Worm (Caenorhabditis elegans) whole organism, late embryonic: ENCODE data around the gene nspg-5.

Source experiments
- C08G9.2 ChIP-seq: sonication (generic microtip); optimal IDR thresholded peaks from 2 replicates; lab custom pipeline; 2016; ENCODE audit warnings: mild to moderate bottlenecking, missing genetic modification characterization, moderate library complexity, missing compliant biosample characterization
- F13H6.1 ChIP-seq: sonication (generic microtip); optimal IDR thresholded peaks from 2 replicates; lab custom pipeline; 2016; ENCODE audit warnings: missing genetic modification characterization, missing compliant biosample characterization
- K02D7.2 ChIP-seq: sonication (generic microtip); optimal IDR thresholded peaks from 2 replicates; lab custom pipeline; 2017; ENCODE audit warnings: mild to moderate bottlenecking, missing genetic modification characterization, missing compliant biosample characterization
- ahr-1 ChIP-seq: sonication (generic microtip); optimal IDR thresholded peaks from 2 replicates; lab custom pipeline; 2016; ENCODE audit warnings: missing genetic modification characterization, missing compliant biosample characterization
- ceh-18 ChIP-seq: sonication (generic microtip); optimal IDR thresholded peaks from 2 replicates; lab custom pipeline; 2016; ENCODE audit warnings: missing genetic modification characterization, missing compliant biosample characterization
- ceh-22 ChIP-seq: sonication (generic microtip); optimal IDR thresholded peaks from 2 replicates; lab custom pipeline; 2017; ENCODE audit warnings: missing biosample characterization, missing genetic modification characterization
- ceh-24 ChIP-seq: sonication (generic microtip); optimal IDR thresholded peaks from 2 replicates; lab custom pipeline; 2016; ENCODE audit warnings: mild to moderate bottlenecking, missing genetic modification characterization, missing compliant biosample characterization
- ceh-31 ChIP-seq: sonication (generic microtip); optimal IDR thresholded peaks from 2 replicates; lab custom pipeline; 2016; ENCODE audit warnings: missing genetic modification characterization, missing compliant biosample characterization
- ceh-34 ChIP-seq: sonication (generic microtip); optimal IDR thresholded peaks from 2 replicates; lab custom pipeline; 2016; ENCODE audit warnings: mild to moderate bottlenecking, missing genetic modification characterization, missing compliant biosample characterization
- ceh-45 ChIP-seq: fragments of 200-800 bp; sonication (Bioruptor generic); IDR thresholded peaks from 2 replicates; pipeline ENCODE4 v1.3.6; 2022; ENCODE audit warnings: missing genetic modification reagents, missing genetic modification characterization, missing compliant biosample characterization
- ceh-48 ChIP-seq: sonication (generic microtip); optimal IDR thresholded peaks from 2 replicates; lab custom pipeline; 2016; ENCODE audit warnings: missing genetic modification characterization, inconsistent platforms, missing compliant biosample characterization
- ceh-6 ChIP-seq: fragments of 200-800 bp; sonication (Bioruptor generic); optimal IDR thresholded peaks from 2 replicates; lab custom pipeline; 2018; ENCODE audit warnings: mild to moderate bottlenecking, missing genetic modification characterization, missing compliant biosample characterization
- ceh-9 ChIP-seq: sonication (generic microtip); optimal IDR thresholded peaks from 2 replicates; lab custom pipeline; 2016; ENCODE audit warnings: mild to moderate bottlenecking, missing genetic modification characterization, inconsistent platforms, missing compliant biosample characterization
- dmd-4 ChIP-seq: sonication (generic microtip); optimal IDR thresholded peaks from 2 replicates; lab custom pipeline; 2016; ENCODE audit warnings: borderline replicate concordance, missing genetic modification characterization, missing compliant biosample characterization
- elt-2 ChIP-seq: sonication (generic microtip); optimal IDR thresholded peaks from 2 replicates; lab custom pipeline; 2016; ENCODE audit warnings: missing genetic modification reagents, missing genetic modification characterization, missing compliant biosample characterization
- gmeb-2 ChIP-seq: sonication (generic microtip); optimal IDR thresholded peaks from 2 replicates; lab custom pipeline; 2016; ENCODE audit warnings: missing genetic modification characterization, inconsistent platforms, missing compliant biosample characterization
- hlh-13 ChIP-seq: fragments of 200-800 bp; sonication (Bioruptor generic); optimal IDR thresholded peaks from 2 replicates; lab custom pipeline; 2018; ENCODE audit warnings: mild to moderate bottlenecking, missing genetic modification characterization, missing compliant biosample characterization
- hlh-15 ChIP-seq: sonication (generic microtip); optimal IDR thresholded peaks from 2 replicates; lab custom pipeline; 2016; ENCODE audit warnings: missing genetic modification characterization, missing compliant biosample characterization
- hlh-6 ChIP-seq: sonication (generic microtip); optimal IDR thresholded peaks from 2 replicates; lab custom pipeline; 2016; ENCODE audit warnings: missing genotype, missing genetic modification characterization, missing compliant biosample characterization
- lim-6 ChIP-seq: sonication (generic microtip); optimal IDR thresholded peaks from 2 replicates; lab custom pipeline; 2016; ENCODE audit warnings: missing genetic modification characterization, missing compliant biosample characterization
- lin-11 ChIP-seq: fragments of 200-800 bp; sonication (Bioruptor generic); optimal IDR thresholded peaks from 2 replicates; lab custom pipeline; 2018; ENCODE audit warnings: mild to moderate bottlenecking, missing genetic modification characterization, missing compliant biosample characterization
- madf-2 ChIP-seq: sonication (generic microtip); optimal IDR thresholded peaks from 2 replicates; lab custom pipeline; 2017; ENCODE audit warnings: missing genetic modification characterization, missing compliant biosample characterization
- nfya-1 ChIP-seq: sonication (generic microtip); optimal IDR thresholded peaks from 2 replicates; lab custom pipeline; 2017; ENCODE audit warnings: missing genetic modification characterization, mild to moderate bottlenecking, missing compliant biosample characterization, antibody characterized with exemption, moderate library complexity
- nhr-11 ChIP-seq: fragments of 150-350 bp; optimal IDR thresholded peaks from 2 replicates; lab custom pipeline; 2014; ENCODE audit warnings: missing biosample characterization, missing genetic modification characterization
- pax-1 ChIP-seq: fragments of 150-350 bp; optimal IDR thresholded peaks from 2 replicates; lab custom pipeline; 2014; ENCODE audit warnings: missing biosample characterization, missing genetic modification characterization
- pqm-1 ChIP-seq: sonication (generic microtip); optimal IDR thresholded peaks from 2 replicates; lab custom pipeline; 2016; ENCODE audit warnings: missing genetic modification characterization, missing compliant biosample characterization
- pros-1 ChIP-seq: fragments of 150-350 bp; optimal IDR thresholded peaks from 2 replicates; lab custom pipeline; 2014; ENCODE audit warnings: missing biosample characterization, missing genetic modification reagents, missing genetic modification characterization
- rnt-1 ChIP-seq: sonication (generic microtip); optimal IDR thresholded peaks from 2 replicates; lab custom pipeline; 2016; ENCODE audit warnings: missing genetic modification characterization, missing compliant biosample characterization
- sdc-2 ChIP-seq: sonication (generic microtip); optimal IDR thresholded peaks from 2 replicates; lab custom pipeline; 2016; ENCODE audit warnings: missing genotype, missing genetic modification characterization, missing compliant biosample characterization
- sox-4 ChIP-seq: sonication (generic microtip); optimal IDR thresholded peaks from 2 replicates; lab custom pipeline; 2017; ENCODE audit warnings: mild to moderate bottlenecking, missing genetic modification characterization, inconsistent platforms, missing compliant biosample characterization
- tbx-2 ChIP-seq: sonication (generic microtip); optimal IDR thresholded peaks from 2 replicates; lab custom pipeline; 2016; ENCODE audit warnings: missing genetic modification characterization, missing compliant biosample characterization
- ttx-3 ChIP-seq: sonication (generic microtip); optimal IDR thresholded peaks from 2 replicates; lab custom pipeline; 2016; ENCODE audit warnings: missing genetic modification reagents, missing genetic modification characterization, missing compliant biosample characterization
- unc-3 ChIP-seq, 2 experiments: fragments of 200-800 bp in 1 of 2; sonication (Bioruptor generic) in 1 of 2; sonication (generic microtip) in 1 of 2; conservative IDR thresholded peaks in 1 of 2; optimal IDR thresholded peaks in 1 of 2; 2 replicates each; pipeline versions ENCODE4 v1.3.6 to Lab custom; 2016 to 2022; ENCODE audit warnings: missing compliant biosample characterization in 2 of 2, missing genetic modification characterization in 2 of 2, missing genetic modification reagents in 1 of 2
- unc-42 ChIP-seq: sonication (generic microtip); optimal IDR thresholded peaks from 2 replicates; lab custom pipeline; 2016; ENCODE audit warnings: missing genotype, missing genetic modification characterization, missing compliant biosample characterization
- unc-86 ChIP-seq: sonication (generic microtip); optimal IDR thresholded peaks from 2 replicates; lab custom pipeline; 2016; ENCODE audit warnings: missing genetic modification characterization, missing compliant biosample characterization
- zip-5 ChIP-seq: sonication (generic microtip); optimal IDR thresholded peaks from 2 replicates; lab custom pipeline; 2016; ENCODE audit warnings: missing genetic modification characterization, missing compliant biosample characterization

nspg-5 gene

DNA sequence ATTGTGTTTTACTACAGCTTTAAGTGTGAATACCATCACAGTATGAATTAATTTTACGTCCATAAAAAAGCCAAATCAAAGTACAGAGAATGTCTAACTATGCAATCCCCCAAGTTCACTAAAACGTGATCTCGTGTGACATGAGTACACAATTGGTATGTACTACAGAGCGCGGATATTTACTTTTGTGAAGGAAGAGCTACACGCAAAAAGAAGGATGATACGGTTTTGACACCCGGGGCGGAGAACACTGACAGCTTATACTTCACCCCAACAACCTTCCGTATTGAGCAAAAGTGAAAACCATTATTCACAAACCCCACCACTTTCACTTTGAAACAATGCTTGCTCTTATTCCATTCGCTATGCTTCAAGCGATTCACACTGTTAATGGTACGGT, at the start of gene nspg-5:
Gene nspg-5, plus strand, starts transcription at position 301 of the 400 bp plus-strand sequence.
- TF ChIP-seq unc-42 (tag; lab: Kevin White, UChicago) (no peak), ceh-22 (tag; lab: Kevin White, UChicago) (no peak), pax-1 (tag; lab: Kevin White, UChicago) (peak; percentile 2)

- no peak for TF ChIP-seq ceh-18 (tag; lab: Kevin White, UChicago)
- TF ChIP-seq tbx-2 = no peak
- TF ChIP-seq dmd-4 (tag; lab: Kevin White, UChicago) = no peak
- TF ChIP-seq hlh-6 (tag; lab: Kevin White, UChicago) = no peak
- no peak for TF ChIP-seq lin-11 (tag; lab: Kevin White, UChicago)
- TF ChIP-seq ceh-9 (tag; lab: Kevin White, UChicago) = no peak
These were observed 48.8 kb upstream of the nspg-5 start, which contains the start of gene fard-1 for ce11 chrX:2933061-2933460. Gene fard-1, plus strand, starts transcription at chrX:2933361.

- TF ChIP-seq unc-42 (tag; lab: Kevin White, UChicago) (peak; percentile 71), ceh-24 (tag; lab: Kevin White, UChicago) (no peak), ceh-18 (tag; lab: Kevin White, UChicago) (peak; percentile 36), hlh-13 (GFP tag; lab: Kevin White, UChicago) (no peak), pqm-1 (tag; lab: Kevin White, UChicago) (no peak)
These were observed 42.7 kb upstream of the nspg-5 start for ce11 chrX:2939085-2939484.

DNA sequence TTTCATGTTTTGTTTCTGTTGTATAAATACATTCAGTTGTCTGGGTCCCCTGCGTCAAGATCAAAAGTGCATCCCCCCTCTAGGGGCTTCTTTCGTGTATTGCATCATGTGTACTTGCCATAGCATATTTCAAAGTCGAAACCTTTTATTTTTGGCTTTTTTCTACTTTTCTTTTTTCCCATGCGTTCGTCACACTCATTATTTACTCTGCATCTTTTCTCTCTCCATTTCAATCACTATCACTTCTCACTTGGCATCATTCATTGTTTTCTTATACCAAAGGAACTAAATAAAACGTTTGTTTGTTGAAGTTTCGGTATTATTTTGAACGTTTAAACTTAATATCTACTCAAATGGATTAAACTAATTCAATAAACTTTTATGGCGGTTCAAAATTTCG, 42.3 kb upstream of the nspg-5 start:
- TF ChIP-seq unc-86 (no peak), madf-2 (tag; lab: Kevin White, UChicago) (no peak), nfya-1 (tag; lab: Kevin White, UChicago) (no peak), pros-1 (tag; lab: Kevin White, UChicago) (no peak), ceh-31 (tag; lab: Kevin White, UChicago) (no peak), elt-2 (no peak), hlh-6 (tag; lab: Kevin White, UChicago) (no peak)

ce11 chrX:2940572-2940971, 41.2 kb upstream of the nspg-5 start, which contains the start of gene pfk-1.1:
Gene pfk-1.1, plus strand, starts transcription at chrX:2940872.
- TF ChIP-seq ceh-48 (tag; lab: Kevin White, UChicago) (no peak), C08G9.2 (tag; lab: Kevin White, UChicago) (no peak), elt-2 (no peak), ceh-24 (tag; lab: Kevin White, UChicago) (no peak), sdc-2 (tag; lab: Kevin White, UChicago) (peak; percentile 64), hlh-15 (no peak), K02D7.2 (tag; lab: Kevin White, UChicago) (no peak), lim-6 (no peak)

- TF ChIP-seq madf-2 (tag; lab: Kevin White, UChicago) (no peak), ceh-22 (tag; lab: Kevin White, UChicago) (no peak), hlh-13 (GFP tag; lab: Kevin White, UChicago) (no peak), ahr-1 (tag; lab: Kevin White, UChicago) (no peak), ceh-24 (tag; lab: Kevin White, UChicago) (no peak), gmeb-2 (tag; lab: Kevin White, UChicago) (no peak), unc-86 (no peak), C08G9.2 (tag; lab: Kevin White, UChicago) (no peak), ttx-3 (no peak), dmd-4 (tag; lab: Kevin White, UChicago) (no peak)
These were observed 39.5 kb upstream of the nspg-5 start for ce11 chrX:2942327-2942726.

DNA sequence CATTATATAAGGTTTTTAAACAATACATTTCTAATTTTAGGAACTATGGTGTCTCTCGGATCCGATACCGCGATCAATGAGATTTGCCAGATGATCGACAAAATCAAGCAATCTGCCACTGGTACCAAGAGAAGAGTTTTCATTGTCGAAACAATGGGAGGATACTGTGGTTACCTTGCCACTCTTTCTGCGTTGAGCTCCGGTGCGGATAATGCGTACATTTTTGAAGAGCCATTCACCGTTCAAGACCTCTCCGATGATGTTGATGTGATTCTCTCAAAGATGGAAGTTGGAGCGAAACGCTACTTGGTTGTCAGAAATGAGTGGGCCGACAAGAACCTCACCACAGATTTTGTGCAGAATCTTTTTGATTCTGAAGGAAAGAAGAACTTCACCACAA, 38.2 kb upstream of the nspg-5 start:
- TF ChIP-seq lim-6 = no peak
- TF ChIP-seq ttx-3 = no peak
- no peak for TF ChIP-seq ceh-22 (tag; lab: Kevin White, UChicago)
- TF ChIP-seq zip-5 = no peak
- TF ChIP-seq ceh-6 (GFP tag; lab: Kevin White, UChicago) = no peak
- no peak for TF ChIP-seq madf-2 (tag; lab: Kevin White, UChicago)
- TF ChIP-seq rnt-1 = no peak
- TF ChIP-seq nhr-11 (tag; lab: Kevin White, UChicago) = no peak
- no peak for TF ChIP-seq dmd-4 (tag; lab: Kevin White, UChicago)
- no peak for TF ChIP-seq ceh-45 (GFP tag; lab: Robert Waterston, UW)
- no peak for TF ChIP-seq tbx-2
- TF ChIP-seq ahr-1 (tag; lab: Kevin White, UChicago) = no peak
- TF ChIP-seq sox-4 (tag; lab: Kevin White, UChicago) = no peak
- no peak for TF ChIP-seq F13H6.1 (tag; lab: Kevin White, UChicago)
- no peak for TF ChIP-seq ceh-34 (tag; lab: Kevin White, UChicago)
- TF ChIP-seq pqm-1 (tag; lab: Kevin White, UChicago) = no peak
- TF ChIP-seq unc-3 (GFP tag; conservative IDR thresholded peaks at IDR 0.05; lab: Robert Waterston, UW) = no peak
- TF ChIP-seq unc-3 (tag; optimal IDR thresholded peaks at IDR 0.05; lab: Kevin White, UChicago) = no peak
